Fruit fly (Drosophila melanogaster) whole organism, embryonic: ENCODE data around the gene Zn72D.

ENCODE experiments used
- Atf3 ChIP-seq: fragments of 200-800 bp; sonication (Bioruptor generic); optimal IDR thresholded peaks from 3 replicates; lab custom pipeline; 2016; ENCODE audit warnings: missing biosample characterization, missing genetic modification characterization
- CG1024 ChIP-seq: fragments of 200-800 bp; sonication (Bioruptor generic); IDR thresholded peaks from 2 replicates; pipeline ENCODE4 v1.3.6; 2022; ENCODE audit warnings: missing biosample characterization, missing genetic modification characterization
- CG10565 ChIP-seq: fragments of 200-800 bp; sonication (Bioruptor generic); optimal IDR thresholded peaks from 3 replicates; lab custom pipeline; 2016; ENCODE audit warnings: missing biosample characterization, mild to moderate bottlenecking, missing genetic modification characterization
- CG11247 ChIP-seq: fragments of 200-800 bp; sonication (Bioruptor generic); IDR thresholded peaks from 2 replicates; pipeline ENCODE4 v1.3.6; 2022; ENCODE audit warnings: missing biosample characterization, missing genetic modification characterization
- CG11560 ChIP-seq: fragments of 200-800 bp; sonication (Bioruptor generic); IDR thresholded peaks from 3 replicates; pipeline ENCODE4 v1.3.6; 2022; ENCODE audit warnings: missing biosample characterization, missing genetic modification characterization
- CG12155 ChIP-seq: fragments of 200-800 bp; sonication (Bioruptor generic); optimal IDR thresholded peaks from 3 replicates; lab custom pipeline; 2016; ENCODE audit warnings: missing biosample characterization, missing genetic modification characterization
- CG13624 ChIP-seq: fragments of 200-800 bp; sonication (Bioruptor generic); optimal IDR thresholded peaks from 2 replicates; lab custom pipeline; 2016; ENCODE audit warnings: missing biosample characterization, missing genetic modification characterization
- CG14860 ChIP-seq: fragments of 200-800 bp; sonication (Bioruptor generic); IDR thresholded peaks from 3 replicates; pipeline ENCODE4 v1.3.6; 2022; ENCODE audit warnings: missing biosample characterization, missing genetic modification characterization; ENCODE audit not compliant: partially characterized antibody
- CG16815 ChIP-seq: fragments of 200-800 bp; sonication (Bioruptor generic); optimal IDR thresholded peaks from 3 replicates; lab custom pipeline; 2017; ENCODE audit warnings: missing biosample characterization, mild to moderate bottlenecking, missing genetic modification characterization
- CG1792 ChIP-seq: fragments of 200-800 bp; sonication (Bioruptor generic); optimal IDR thresholded peaks from 2 replicates; lab custom pipeline; 2016; ENCODE audit warnings: missing biosample characterization, missing genetic modification characterization
- CG1832 ChIP-seq: fragments of 200-800 bp; sonication (Bioruptor generic); optimal IDR thresholded peaks from 2 replicates; lab custom pipeline; 2017; ENCODE audit warnings: missing biosample characterization, mild to moderate bottlenecking, missing genetic modification characterization, inconsistent platforms
- CG18619 ChIP-seq: fragments of 200-800 bp; sonication (Bioruptor generic); optimal IDR thresholded peaks from 3 replicates; lab custom pipeline; 2017; ENCODE audit warnings: missing biosample characterization, mild to moderate bottlenecking, missing genetic modification characterization
- CG2120 ChIP-seq: fragments of 200-800 bp; sonication (Bioruptor generic); optimal IDR thresholded peaks from 3 replicates; lab custom pipeline; 2016; ENCODE audit warnings: missing biosample characterization, missing genetic modification characterization
- CG2202 ChIP-seq: fragments of 200-800 bp; sonication (Bioruptor generic); optimal IDR thresholded peaks from 2 replicates; lab custom pipeline; 2018; ENCODE audit warnings: missing biosample characterization, mild to moderate bottlenecking, missing genetic modification characterization
- CG2889 ChIP-seq: fragments of 200-800 bp; sonication (Bioruptor generic); IDR thresholded peaks from 3 replicates; pipeline ENCODE4 v1.3.6; 2022; ENCODE audit warnings: missing biosample characterization, missing genetic modification characterization
- CG31365 ChIP-seq: fragments of 200-800 bp; sonication (Bioruptor generic); optimal IDR thresholded peaks from 2 replicates; lab custom pipeline; 2018; ENCODE audit warnings: missing biosample characterization, mild to moderate bottlenecking, missing genetic modification characterization
- CG31388 ChIP-seq: fragments of 200-800 bp; sonication (Bioruptor generic); optimal IDR thresholded peaks from 2 replicates; lab custom pipeline; 2016; ENCODE audit warnings: missing biosample characterization, missing genetic modification characterization
- CG33213 ChIP-seq: fragments of 200-800 bp; sonication (Bioruptor generic); optimal IDR thresholded peaks from 3 replicates; lab custom pipeline; 2016; ENCODE audit warnings: missing biosample characterization, missing genetic modification characterization
- CG34422 ChIP-seq: fragments of 200-800 bp; sonication (Bioruptor generic); IDR thresholded peaks from 3 replicates; pipeline ENCODE4 v1.3.6; 2022; ENCODE audit warnings: missing biosample characterization, missing genetic modification characterization
- CG4282 ChIP-seq: fragments of 200-800 bp; sonication (Bioruptor generic); optimal IDR thresholded peaks from 2 replicates; lab custom pipeline; 2016; ENCODE audit warnings: missing biosample characterization, missing genetic modification characterization
- CG4424 ChIP-seq: fragments of 200-800 bp; sonication (Bioruptor generic); optimal IDR thresholded peaks from 3 replicates; lab custom pipeline; 2016; ENCODE audit warnings: missing biosample characterization, missing genetic modification characterization
- CG4707 ChIP-seq: fragments of 200-800 bp; sonication (Bioruptor generic); optimal IDR thresholded peaks from 2 replicates; lab custom pipeline; 2018; ENCODE audit warnings: missing biosample characterization, mild to moderate bottlenecking, missing genetic modification characterization, moderate library complexity
- CG6272 ChIP-seq: fragments of 200-800 bp; sonication (Bioruptor generic); IDR thresholded peaks from 2 replicates; pipeline ENCODE4 v1.3.6; 2022; ENCODE audit warnings: missing biosample characterization, missing genetic modification characterization
- CG8478 ChIP-seq: fragments of >200 bp; optimal IDR thresholded peaks from 2 replicates; lab custom pipeline; 2018
- CG8765 ChIP-seq: fragments of 200-800 bp; sonication (Bioruptor generic); IDR thresholded peaks from 2 replicates; pipeline ENCODE4 v1.3.6; 2022; ENCODE audit warnings: missing biosample characterization, missing genetic modification characterization
- CTCF ChIP-seq: fragments of 200-800 bp; sonication (Bioruptor generic); optimal IDR thresholded peaks from 2 replicates; lab custom pipeline; 2017; ENCODE audit warnings: missing biosample characterization, mild to moderate bottlenecking, missing genetic modification characterization, moderate library complexity
- Dp ChIP-seq: fragments of 200-800 bp; sonication (Bioruptor generic); optimal IDR thresholded peaks from 2 replicates; lab custom pipeline; 2018; ENCODE audit warnings: missing biosample characterization, mild to moderate bottlenecking, missing genetic modification characterization, moderate library complexity
- Ets65A ChIP-seq: fragments of 200-800 bp; sonication (Bioruptor generic); peaks from one replicate; lab custom pipeline; 2016; ENCODE audit warnings: missing biosample characterization, missing genetic modification characterization
- Fer1 ChIP-seq: fragments of 200-800 bp; sonication (Bioruptor generic); optimal IDR thresholded peaks from 2 replicates; lab custom pipeline; 2017; ENCODE audit warnings: missing biosample characterization, mild to moderate bottlenecking, missing genetic modification characterization
- Gug ChIP-seq: fragments of 200-800 bp; sonication (Bioruptor generic); IDR thresholded peaks from 4 replicates; pipeline ENCODE4 v1.3.6; 2022; ENCODE audit warnings: missing biosample characterization, missing genetic modification characterization
- HLH3B ChIP-seq: fragments of 200-800 bp; sonication (Bioruptor generic); IDR thresholded peaks from 2 replicates; pipeline ENCODE4 v1.3.6; 2022; ENCODE audit warnings: missing biosample characterization, missing genetic modification characterization
- HmgZ ChIP-seq: fragments of 200-800 bp; sonication (Bioruptor generic); optimal IDR thresholded peaks from 2 replicates; lab custom pipeline; 2018; ENCODE audit warnings: missing biosample characterization, mild to moderate bottlenecking, missing genetic modification characterization
- Max ChIP-seq: fragments of 200-800 bp; sonication (Bioruptor generic); optimal IDR thresholded peaks from 2 replicates; lab custom pipeline; 2016; ENCODE audit warnings: missing biosample characterization, mild to moderate bottlenecking, missing genetic modification characterization
- Pdp1 ChIP-seq, 2 experiments: fragments of 200-800 bp; sonication (Bioruptor generic); optimal IDR thresholded peaks; 3 replicates each; lab custom pipeline; 2016; ENCODE audit warnings: missing biosample characterization in 2 of 2, missing genetic modification characterization in 2 of 2, mild to moderate bottlenecking in 1 of 2, moderate library complexity in 1 of 2
- Xrp1 ChIP-seq: fragments of 200-800 bp; sonication (Bioruptor generic); IDR thresholded peaks from 2 replicates; pipeline ENCODE4 v1.3.6; 2022; ENCODE audit warnings: missing biosample characterization, missing genetic modification characterization
- ara ChIP-seq: fragments of 200-800 bp; sonication (Bioruptor generic); IDR thresholded peaks from 2 replicates; pipeline ENCODE4 v1.3.6; 2022; ENCODE audit warnings: missing biosample characterization, missing genetic modification characterization
- bbx ChIP-seq: fragments of 200-800 bp; sonication (Bioruptor generic); IDR thresholded peaks from 2 replicates; pipeline ENCODE4 v1.3.6; 2022; ENCODE audit warnings: missing biosample characterization, missing genetic modification characterization; ENCODE audit not compliant: partially characterized antibody
- caup ChIP-seq: fragments of 200-800 bp; sonication (Bioruptor generic); optimal IDR thresholded peaks from 3 replicates; lab custom pipeline; 2017; ENCODE audit warnings: missing biosample characterization, mild to moderate bottlenecking, missing genetic modification characterization, moderate library complexity; ENCODE audit not compliant: severe bottlenecking
- dm ChIP-seq: fragments of 200-800 bp; sonication (Bioruptor generic); optimal IDR thresholded peaks from 3 replicates; lab custom pipeline; 2016; ENCODE audit warnings: missing biosample characterization, missing genetic modification characterization
- en ChIP-seq: fragments of 200-800 bp; sonication (Bioruptor generic); optimal IDR thresholded peaks from 2 replicates; lab custom pipeline; 2016; ENCODE audit warnings: missing biosample characterization, missing genetic modification characterization
- fu2 ChIP-seq: fragments of 200-800 bp; sonication (Bioruptor generic); optimal IDR thresholded peaks from 2 replicates; lab custom pipeline; 2016; ENCODE audit warnings: missing biosample characterization, missing genetic modification characterization
- insv ChIP-seq, 2 experiments: fragments of 200-800 bp; sonication (Bioruptor generic); optimal IDR thresholded peaks; 3 replicates each; lab custom pipeline; 2016 to 2018; ENCODE audit warnings: missing biosample characterization in 2 of 2, missing genetic modification characterization in 2 of 2
- kah ChIP-seq: fragments of 200-800 bp; sonication (Bioruptor generic); optimal IDR thresholded peaks from 2 replicates; lab custom pipeline; 2018; ENCODE audit warnings: missing biosample characterization, mild to moderate bottlenecking, missing genetic modification characterization
- otp ChIP-seq: fragments of 200-800 bp; sonication (Bioruptor generic); IDR thresholded peaks from 3 replicates; pipeline ENCODE4, ENCODE4 v1.3.6; 2022; ENCODE audit warnings: missing biosample characterization, missing genetic modification characterization
- pb ChIP-seq: fragments of 200-800 bp; sonication (Bioruptor generic); optimal IDR thresholded peaks from 3 replicates; lab custom pipeline; 2016; ENCODE audit warnings: missing biosample characterization, missing genetic modification characterization
- pfk ChIP-seq: fragments of 200-800 bp; sonication (Bioruptor generic); optimal IDR thresholded peaks from 2 replicates; lab custom pipeline; 2018; ENCODE audit warnings: missing biosample characterization, mild to moderate bottlenecking, missing genetic modification characterization, moderate library complexity
- salm ChIP-seq: fragments of 200-800 bp; sonication (Bioruptor generic); optimal IDR thresholded peaks from 2 replicates; lab custom pipeline; 2018; ENCODE audit warnings: missing biosample characterization, mild to moderate bottlenecking, missing genetic modification characterization
- slou ChIP-seq: fragments of 200-800 bp; sonication (Bioruptor generic); optimal IDR thresholded peaks from 3 replicates; lab custom pipeline; 2016; ENCODE audit warnings: missing biosample characterization, missing genetic modification characterization
- stc ChIP-seq: fragments of 200-800 bp; sonication (Bioruptor generic); IDR thresholded peaks from 2 replicates; pipeline ENCODE4 v1.3.6; 2022; ENCODE audit warnings: missing biosample characterization, missing genetic modification characterization
- toy ChIP-seq: fragments of 200-800 bp; sonication (Bioruptor generic); IDR thresholded peaks from 2 replicates; pipeline ENCODE4 v1.3.6; 2022; ENCODE audit warnings: missing biosample characterization, missing genetic modification characterization
- unc-4 ChIP-seq: fragments of 200-800 bp; sonication (Bioruptor generic); IDR thresholded peaks from 2 replicates; pipeline ENCODE4 v1.3.6; 2022; ENCODE audit warnings: missing biosample characterization, missing genetic modification characterization; ENCODE audit not compliant: partially characterized antibody

The Zn72D gene

DNA sequence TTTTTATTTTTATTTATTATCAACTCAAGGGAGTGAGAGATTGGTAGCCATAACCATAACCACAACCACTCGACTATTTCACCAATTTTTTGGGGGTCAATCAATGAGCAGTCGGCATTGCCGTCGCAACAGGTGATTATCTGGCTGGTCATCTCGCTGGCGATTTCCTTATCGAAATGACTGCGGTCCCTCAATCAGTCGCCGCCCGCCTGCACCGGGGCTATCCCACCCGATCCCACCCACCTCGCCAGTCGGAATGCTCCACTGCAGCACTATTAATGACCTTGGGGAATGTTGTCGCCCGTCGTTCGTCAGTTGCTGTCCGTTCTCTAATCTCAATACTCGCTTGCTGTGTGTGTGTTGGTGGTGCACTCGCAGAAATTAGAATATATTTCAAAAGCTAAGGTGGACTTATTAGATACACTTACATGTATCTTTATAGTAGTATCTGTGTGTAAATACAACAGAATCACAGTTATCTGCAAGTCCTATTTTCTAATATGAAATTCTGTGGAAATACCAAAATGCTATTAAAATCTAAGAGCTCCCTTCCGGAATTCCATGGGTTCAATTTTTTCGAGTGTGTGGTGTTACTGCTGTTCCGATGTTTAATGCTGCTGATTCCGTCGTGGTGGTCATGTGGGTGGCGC is 48.1 kb upstream of the Zn72D start (continued):
- TF ChIP-seq CG14860 (GFP tag; lab: Robert Waterston, UW) (no peak), CG1024 (GFP tag; lab: Robert Waterston, UW) (no peak), CG2889 (GFP tag; lab: Robert Waterston, UW) (no peak), CG11560 (peak; percentile 45; the same call in 1 of the 3 replicates), Gug (GFP tag; lab: Robert Waterston, UW) (peak; percentile 32; the same call in 1 of the 4 replicates), Atf3 (GFP tag; lab: Kevin White, UChicago) (no peak), CG8765 (GFP tag; lab: Robert Waterston, UW) (no peak), CG6272 (GFP tag; lab: Robert Waterston, UW) (no peak), Dp (GFP tag; lab: Kevin White, UChicago) (no peak), CG4282 (GFP tag; lab: Kevin White, UChicago) (no peak), CG33213 (GFP tag; lab: Kevin White, UChicago) (no peak), Fer1 (GFP tag; lab: Kevin White, UChicago) (peak; percentile 82), CG2120 (GFP tag; lab: Kevin White, UChicago) (peak; percentile 89), CG31388 (no peak), CG34422 (GFP tag; lab: Robert Waterston, UW) (peak; percentile 33; the same call in 1 of the 3 replicates), CG1792 (peak; percentile 41), slou (GFP tag; lab: Kevin White, UChicago) (no peak), CG1832 (GFP tag; lab: Kevin White, UChicago) (no peak), HmgZ (tag; lab: Kevin White, UChicago) (peak; percentile 59), CTCF (GFP tag; lab: Kevin White, UChicago) (no peak), CG8478 (lab: Kevin White, UChicago) (no peak), CG18619 (peak; percentile 64), caup (GFP tag; lab: Kevin White, UChicago) (peak; percentile 16), Max (GFP tag; lab: Kevin White, UChicago) (peak; percentile 25), CG4707 (no peak), CG11247 (GFP tag; lab: Robert Waterston, UW) (no peak; the same call in 1 of the 2 replicates), CG13624 (GFP tag; lab: Kevin White, UChicago) (peak; percentile 49), dm (GFP tag; lab: Kevin White, UChicago) (peak; percentile 45), CG2202 (tag; lab: Kevin White, UChicago) (no peak), bbx (GFP tag; lab: Robert Waterston, UW) (no peak), Xrp1 (GFP tag; lab: Robert Waterston, UW) (peak; percentile 45; the same call in 1 of the 2 replicates), HLH3B (GFP tag; lab: Robert Waterston, UW) (no peak), fu2 (GFP tag; lab: Kevin White, UChicago) (peak; percentile 60), en (GFP tag; lab: Kevin White, UChicago) (no peak), CG10565 (no peak), unc-4 (GFP tag; lab: Robert Waterston, UW) (no peak), ara (no peak), CG31365 (no peak), otp (GFP tag; lab: Robert Waterston, UW) (no peak), insv (GFP tag; optimal IDR thresholded peaks at IDR 0.05; lab: Kevin White, UChicago) (no peak), stc (no peak; the same call in 1 of the 2 replicates), Pdp1 (GFP tag; optimal IDR thresholded peaks at IDR 0.05; lab: Kevin White, UChicago) (peak in 1 of 2 experiments; percentile 52), pfk (GFP tag; lab: Kevin White, UChicago) (no peak), CG4424 (GFP tag; lab: Kevin White, UChicago) (peak; percentile 45), CG12155 (GFP tag; lab: Kevin White, UChicago) (peak; percentile 60), CG16815 (GFP tag; lab: Kevin White, UChicago) (peak; percentile 39), pb (GFP tag; lab: Kevin White, UChicago) (no peak), toy (GFP tag; lab: Robert Waterston, UW) (no peak), Ets65A (peak; percentile 96), salm (tag; lab: Kevin White, UChicago) (peak; percentile 12), kah (GFP tag; lab: Kevin White, UChicago) (peak; percentile 4)
